Fruit fly (Drosophila melanogaster): ENCODE data around the gene Cyp6d5.
A peak's percentile ranks its signal among the peaks of the same experiment; 100 is the strongest.

The Cyp6d5 gene

DNA sequence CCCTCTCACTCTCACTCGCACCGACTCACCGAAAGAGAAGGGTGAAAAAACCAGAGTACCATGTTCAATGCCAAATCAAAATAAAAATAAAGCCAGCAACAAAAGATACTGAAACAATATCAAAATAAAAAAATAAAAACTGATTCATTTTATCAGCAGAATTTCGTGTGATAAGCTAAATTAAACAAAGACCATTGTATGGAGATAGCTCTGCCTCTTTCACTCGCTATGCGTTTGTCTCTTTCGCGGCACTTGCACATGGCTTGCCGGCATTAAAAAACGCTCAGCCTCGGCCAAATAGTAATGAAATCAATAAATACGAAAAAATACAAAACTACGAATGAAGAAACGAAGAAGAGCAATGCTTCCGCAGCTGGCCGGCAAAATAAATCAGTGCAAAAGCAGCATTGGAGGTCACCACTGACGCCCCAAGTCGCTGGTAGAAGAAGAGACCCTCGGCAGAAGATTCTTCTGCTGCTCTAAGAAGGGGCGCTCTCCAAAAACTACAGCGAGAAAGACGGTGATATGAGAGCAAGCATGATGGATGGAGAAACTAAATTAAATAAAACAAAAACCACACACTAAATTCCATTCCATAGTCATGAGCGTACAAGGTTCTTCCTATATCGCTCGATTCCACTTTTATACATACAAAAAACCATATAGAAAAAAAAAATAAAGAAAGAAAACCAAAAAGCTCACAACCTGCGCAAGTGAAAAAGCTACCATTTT lies 4.7 kb upstream of the Cyp6d5 start (continued):
- TF ChIP-seq pum (GFP tag; optimal IDR thresholded peaks at IDR 0.05) (no peak), Stat92E (GFP tag; optimal IDR thresholded peaks at IDR 0.05) (no peak), CG7745 (tag; optimal IDR thresholded peaks at IDR 0.05) (no peak), CG9215 (GFP tag; IDR thresholded peaks at IDR 0.05) (no peak), CG10321 (GFP tag; IDR thresholded peaks at IDR 0.05) (peak; percentile 81), CG15601 (tag; optimal IDR thresholded peaks at IDR 0.05) (no peak), jigr1 (GFP tag; IDR thresholded peaks at IDR 0.05) (no peak), inv (GFP tag; IDR thresholded peaks at IDR 0.05; ENCODE audit: partially characterized antibody) (no peak), CG7271 (tag; optimal IDR thresholded peaks at IDR 0.05) (no peak), hbn (GFP tag; IDR thresholded peaks at IDR 0.05; ENCODE audit: partially characterized antibody) (no peak), CG34224 (GFP tag; IDR thresholded peaks at IDR 0.05; ENCODE audit: partially characterized antibody) (0 out of 3 replicates have a peak, but pooled peaks have one; percentile 1), klu (GFP tag; IDR thresholded peaks at IDR 0.05) (no peak), sc (optimal IDR thresholded peaks at IDR 0.05) (no peak), sc (GFP tag; optimal IDR thresholded peaks at IDR 0.05) (no peak), cas (GFP tag; IDR thresholded peaks at IDR 0.05) (no peak), CG11093 (GFP tag; IDR thresholded peaks at IDR 0.05) (no peak), CG14667 (GFP tag; IDR thresholded peaks at IDR 0.05) (no peak), yki (optimal IDR thresholded peaks at IDR 0.05) (no peak), zen2 (GFP tag; IDR thresholded peaks at IDR 0.05; ENCODE audit: partially characterized antibody) (no peak), knrl (GFP tag; IDR thresholded peaks at IDR 0.05; ENCODE audit: partially characterized antibody) (no peak), insv (GFP tag; optimal IDR thresholded peaks at IDR 0.05) (no peak), disco-r (GFP tag; optimal IDR thresholded peaks at IDR 0.05) (no peak), CG7987 (GFP tag; optimal IDR thresholded peaks at IDR 0.05) (no peak), nerfin-2 (GFP tag; IDR thresholded peaks at IDR 0.05; ENCODE audit: partially characterized antibody) (no peak), CG17612 (GFP tag; IDR thresholded peaks at IDR 0.05) (no peak), sob (GFP tag; IDR thresholded peaks at IDR 0.05) (no peak), CHES-1-like (GFP tag; optimal IDR thresholded peaks at IDR 0.05) (no peak), Dek (tag; optimal IDR thresholded peaks at IDR 0.05) (no peak), en (GFP tag; optimal IDR thresholded peaks at IDR 0.05) (no peak), zen (tag; optimal IDR thresholded peaks at IDR 0.05) (no peak), sd (tag; optimal IDR thresholded peaks at IDR 0.05) (peak; percentile 89), CG6272 (GFP tag; IDR thresholded peaks at IDR 0.05) (no peak), GATAe (GFP tag; conservative IDR thresholded peaks at IDR 0.05) (peak; percentile 42; the same call in 1 of the 2 replicates), CG1529 (GFP tag; optimal IDR thresholded peaks at IDR 0.05) (no peak), Abd-B (GFP tag; optimal IDR thresholded peaks at IDR 0.05) (no peak), unc-4 (GFP tag; IDR thresholded peaks at IDR 0.05; ENCODE audit: partially characterized antibody) (no peak), MESR4 (GFP tag; optimal IDR thresholded peaks at IDR 0.05) (no peak), Gsc (GFP tag; IDR thresholded peaks at IDR 0.05) (no peak), Trl (optimal IDR thresholded peaks at IDR 0.05) (no peak), Trl (GFP tag; optimal IDR thresholded peaks at IDR 0.05) (no peak), mam (GFP tag; optimal IDR thresholded peaks at IDR 0.05) (no peak), ftz-f1 (GFP tag; optimal IDR thresholded peaks at IDR 0.05) (peak; percentile 46), CG10654 (GFP tag; optimal IDR thresholded peaks at IDR 0.05) (no peak), CG31441 (GFP tag; IDR thresholded peaks at IDR 0.05) (no peak), Deaf1 (tag; optimal IDR thresholded peaks at IDR 0.05) (peak; percentile 16), H2.0 (GFP tag; IDR thresholded peaks at IDR 0.05) (no peak), caup (GFP tag; optimal IDR thresholded peaks at IDR 0.05; ENCODE audit: severe bottlenecking) (no peak), jing (GFP tag; optimal IDR thresholded peaks at IDR 0.05) (no peak), CG6765 (GFP tag; optimal IDR thresholded peaks at IDR 0.05) (no peak), MBD-R2 (GFP tag; IDR thresholded peaks at IDR 0.05) (no peak)

All from whole organism, embryonic.